Fruit fly (Drosophila melanogaster) S2 (cell line): ENCODE measurements around the gene CG7886.

Source experiments
- CG8478 ChIP-seq: fragments of >200 bp; optimal IDR thresholded peaks from 2 replicates; lab custom pipeline; 2018
- CTCF ChIP-seq, 2 experiments: fragments of >200 bp; optimal IDR thresholded peaks; 2 replicates each; lab custom pipeline; 2018

- TF ChIP-seq CTCF (optimal IDR thresholded peaks at IDR 0.05; lab: Kevin White, UChicago) (no peak), CG8478 (lab: Kevin White, UChicago) (no peak)
These were observed 18.2 kb downstream of the CG7886 start for dm6 chr3R:14624088-14624619.
